Worm (Caenorhabditis elegans): ENCODE results near the gene Y116A8B.1.

ce11 chrIV:17216048-17216447, at the start of gene Y116A8B.1:
- no peak for TF ChIP-seq lin-13 (GFP tag; optimal IDR thresholded peaks at IDR 0.05)
- no peak for TF ChIP-seq ceh-82 (tag; optimal IDR thresholded peaks at IDR 0.05)
- no peak for TF ChIP-seq lsy-2 (tag; optimal IDR thresholded peaks at IDR 0.05)
- TF ChIP-seq mdl-1 (tag; optimal IDR thresholded peaks at IDR 0.05) = no peak
- TF ChIP-seq ceh-16 (tag; optimal IDR thresholded peaks at IDR 0.05) = no peak
- TF ChIP-seq egl-27 (tag; optimal IDR thresholded peaks at IDR 0.05) = no peak
- TF ChIP-seq nhr-12 (tag; optimal IDR thresholded peaks at IDR 0.05) = no peak
- TF ChIP-seq nhr-23 (tag; optimal IDR thresholded peaks at IDR 0.05) = no peak
- no peak for TF ChIP-seq unc-62 (GFP tag; optimal IDR thresholded peaks at IDR 0.05)
- TF ChIP-seq nhr-237 (tag; optimal IDR thresholded peaks at IDR 0.05) = no peak
- TF ChIP-seq elt-1 (tag; optimal IDR thresholded peaks at IDR 0.05) = no peak

Measured in whole organism, L2 larva.